Worm (Caenorhabditis elegans) whole organism, late embryonic: ENCODE data around the gene Y38F2AL.12.

Source experiments
- C38D4.7 ChIP-seq: fragments of 200-800 bp; sonication (Bioruptor generic); optimal IDR thresholded peaks from 2 replicates; lab custom pipeline; 2018; ENCODE audit warnings: mild to moderate bottlenecking, missing genetic modification characterization, moderate library complexity, missing compliant biosample characterization
- K02D7.2 ChIP-seq: sonication (generic microtip); optimal IDR thresholded peaks from 2 replicates; lab custom pipeline; 2017; ENCODE audit warnings: mild to moderate bottlenecking, missing genetic modification characterization, missing compliant biosample characterization
- T23F11.4 ChIP-seq: fragments of 200-800 bp; sonication (Bioruptor generic); optimal IDR thresholded peaks from 2 replicates; lab custom pipeline; 2018; ENCODE audit warnings: mild to moderate bottlenecking, missing genetic modification characterization, missing compliant biosample characterization
- ahr-1 ChIP-seq: sonication (generic microtip); optimal IDR thresholded peaks from 2 replicates; lab custom pipeline; 2016; ENCODE audit warnings: missing genetic modification characterization, missing compliant biosample characterization
- ama-1 ChIP-seq: fragments of 150-350 bp; optimal IDR thresholded peaks from 2 replicates; lab custom pipeline; 2014
- ceh-14 ChIP-seq: sonication (generic microtip); optimal IDR thresholded peaks from 2 replicates; lab custom pipeline; 2016; ENCODE audit warnings: missing genotype, missing genetic modification characterization, missing compliant biosample characterization
- ceh-18 ChIP-seq: sonication (generic microtip); optimal IDR thresholded peaks from 2 replicates; lab custom pipeline; 2016; ENCODE audit warnings: missing genetic modification characterization, missing compliant biosample characterization
- ceh-19 ChIP-seq: fragments of 200-800 bp; sonication (Bioruptor generic); optimal IDR thresholded peaks from 2 replicates; lab custom pipeline; 2018; ENCODE audit warnings: mild to moderate bottlenecking, missing genetic modification characterization, missing compliant biosample characterization
- ceh-2 ChIP-seq: sonication (generic microtip); optimal IDR thresholded peaks from 2 replicates; lab custom pipeline; 2016; ENCODE audit warnings: missing genotype, missing genetic modification characterization, missing compliant biosample characterization
- ceh-22 ChIP-seq: sonication (generic microtip); optimal IDR thresholded peaks from 2 replicates; lab custom pipeline; 2017; ENCODE audit warnings: missing biosample characterization, missing genetic modification characterization
- ceh-24 ChIP-seq: sonication (generic microtip); optimal IDR thresholded peaks from 2 replicates; lab custom pipeline; 2016; ENCODE audit warnings: mild to moderate bottlenecking, missing genetic modification characterization, missing compliant biosample characterization
- ceh-30 ChIP-seq: fragments of 150-350 bp; optimal IDR thresholded peaks from 2 replicates; lab custom pipeline; 2014; ENCODE audit warnings: missing biosample characterization, missing genetic modification characterization
- ceh-48 ChIP-seq: sonication (generic microtip); optimal IDR thresholded peaks from 2 replicates; lab custom pipeline; 2016; ENCODE audit warnings: missing genetic modification characterization, inconsistent platforms, missing compliant biosample characterization
- dmd-4 ChIP-seq: sonication (generic microtip); optimal IDR thresholded peaks from 2 replicates; lab custom pipeline; 2016; ENCODE audit warnings: borderline replicate concordance, missing genetic modification characterization, missing compliant biosample characterization
- ets-4 ChIP-seq: sonication (generic microtip); optimal IDR thresholded peaks from 2 replicates; lab custom pipeline; 2016; ENCODE audit warnings: missing genetic modification characterization, missing compliant biosample characterization
- fkh-10 ChIP-seq: fragments of 150-350 bp; optimal IDR thresholded peaks from 2 replicates; lab custom pipeline; 2014; ENCODE audit warnings: missing biosample characterization, missing genetic modification reagents, missing genetic modification characterization
- fkh-6 ChIP-seq: sonication (generic microtip); optimal IDR thresholded peaks from 2 replicates; lab custom pipeline; 2016; ENCODE audit warnings: missing genetic modification characterization, missing compliant biosample characterization
- gmeb-2 ChIP-seq: sonication (generic microtip); optimal IDR thresholded peaks from 2 replicates; lab custom pipeline; 2016; ENCODE audit warnings: missing genetic modification characterization, inconsistent platforms, missing compliant biosample characterization
- hlh-15 ChIP-seq: sonication (generic microtip); optimal IDR thresholded peaks from 2 replicates; lab custom pipeline; 2016; ENCODE audit warnings: missing genetic modification characterization, missing compliant biosample characterization
- hlh-30 ChIP-seq: sonication (generic microtip); optimal IDR thresholded peaks from 2 replicates; lab custom pipeline; 2017; ENCODE audit warnings: antibody characterized with exemption, missing genetic modification characterization, missing compliant biosample characterization; ENCODE audit not compliant: insufficient read depth
- hlh-6 ChIP-seq: sonication (generic microtip); optimal IDR thresholded peaks from 2 replicates; lab custom pipeline; 2016; ENCODE audit warnings: missing genotype, missing genetic modification characterization, missing compliant biosample characterization
- hlh-8 ChIP-seq: sonication (generic microtip); optimal IDR thresholded peaks from 2 replicates; lab custom pipeline; 2016; ENCODE audit warnings: missing genotype, missing genetic modification characterization, missing compliant biosample characterization
- lim-6 ChIP-seq: sonication (generic microtip); optimal IDR thresholded peaks from 2 replicates; lab custom pipeline; 2016; ENCODE audit warnings: missing genetic modification characterization, missing compliant biosample characterization
- mec-3 ChIP-seq: sonication (generic microtip); optimal IDR thresholded peaks from 2 replicates; lab custom pipeline; 2016; ENCODE audit warnings: borderline replicate concordance, missing genetic modification characterization, missing compliant biosample characterization
- nfya-1 ChIP-seq: sonication (generic microtip); optimal IDR thresholded peaks from 2 replicates; lab custom pipeline; 2017; ENCODE audit warnings: missing genetic modification characterization, mild to moderate bottlenecking, missing compliant biosample characterization, antibody characterized with exemption, moderate library complexity
- nhr-232 ChIP-seq: sonication (generic microtip); optimal IDR thresholded peaks from 2 replicates; lab custom pipeline; 2016; ENCODE audit warnings: missing genetic modification characterization, missing compliant biosample characterization
- npax-4 ChIP-seq: sonication (generic microtip); optimal IDR thresholded peaks from 2 replicates; lab custom pipeline; 2016; ENCODE audit warnings: missing genetic modification characterization, missing compliant biosample characterization
- pat-9 ChIP-seq: fragments of 200-800 bp; sonication (Bioruptor generic); optimal IDR thresholded peaks from 2 replicates; lab custom pipeline; 2018; ENCODE audit warnings: mild to moderate bottlenecking, missing genetic modification characterization, moderate library complexity, missing compliant biosample characterization
- pha-2 ChIP-seq: sonication (generic microtip); optimal IDR thresholded peaks from 2 replicates; lab custom pipeline; 2017; ENCODE audit warnings: mild to moderate bottlenecking, missing genetic modification characterization, missing compliant biosample characterization
- pha-4 ChIP-seq: fragments of 150-350 bp; optimal IDR thresholded peaks from 2 replicates; lab custom pipeline; 2018; ENCODE audit warnings: missing biosample characterization, missing genetic modification reagents, missing genetic modification characterization
- pqm-1 ChIP-seq: sonication (generic microtip); optimal IDR thresholded peaks from 2 replicates; lab custom pipeline; 2016; ENCODE audit warnings: missing genetic modification characterization, missing compliant biosample characterization
- pros-1 ChIP-seq: fragments of 150-350 bp; optimal IDR thresholded peaks from 2 replicates; lab custom pipeline; 2014; ENCODE audit warnings: missing biosample characterization, missing genetic modification reagents, missing genetic modification characterization
- sdc-2 ChIP-seq: sonication (generic microtip); optimal IDR thresholded peaks from 2 replicates; lab custom pipeline; 2016; ENCODE audit warnings: missing genotype, missing genetic modification characterization, missing compliant biosample characterization
- sox-4 ChIP-seq: sonication (generic microtip); optimal IDR thresholded peaks from 2 replicates; lab custom pipeline; 2017; ENCODE audit warnings: mild to moderate bottlenecking, missing genetic modification characterization, inconsistent platforms, missing compliant biosample characterization
- syd-9 ChIP-seq: sonication (generic microtip); optimal IDR thresholded peaks from 2 replicates; lab custom pipeline; 2016; ENCODE audit warnings: mild to moderate bottlenecking, missing genetic modification characterization, moderate library complexity, missing compliant biosample characterization
- tbx-2 ChIP-seq: sonication (generic microtip); optimal IDR thresholded peaks from 2 replicates; lab custom pipeline; 2016; ENCODE audit warnings: missing genetic modification characterization, missing compliant biosample characterization
- unc-86 ChIP-seq: sonication (generic microtip); optimal IDR thresholded peaks from 2 replicates; lab custom pipeline; 2016; ENCODE audit warnings: missing genetic modification characterization, missing compliant biosample characterization
- ztf-16 ChIP-seq: sonication (generic microtip); optimal IDR thresholded peaks from 2 replicates; lab custom pipeline; 2017; ENCODE audit warnings: missing genetic modification characterization, missing compliant biosample characterization

Gene Y38F2AL.12

ce11 chrIV:2298388-2298787 lies 18.0 kb upstream of the Y38F2AL.12 start:
- TF ChIP-seq pros-1: no peak
- no peak for TF ChIP-seq ceh-18 (tag; lab: Kevin White, UChicago)
- no peak for TF ChIP-seq pat-9
- no peak for TF ChIP-seq ceh-22 (tag; lab: Kevin White, UChicago)
- TF ChIP-seq fkh-10: no peak
- no peak for TF ChIP-seq sdc-2 (tag; lab: Kevin White, UChicago)
- TF ChIP-seq C38D4.7 (GFP tag; lab: Kevin White, UChicago): no peak
- TF ChIP-seq T23F11.4 (GFP tag; lab: Kevin White, UChicago): no peak
- no peak for TF ChIP-seq ama-1 (lab: Kevin White, UChicago)
- TF ChIP-seq fkh-6 (tag; lab: Kevin White, UChicago): no peak
- TF ChIP-seq ahr-1: no peak

DNA sequence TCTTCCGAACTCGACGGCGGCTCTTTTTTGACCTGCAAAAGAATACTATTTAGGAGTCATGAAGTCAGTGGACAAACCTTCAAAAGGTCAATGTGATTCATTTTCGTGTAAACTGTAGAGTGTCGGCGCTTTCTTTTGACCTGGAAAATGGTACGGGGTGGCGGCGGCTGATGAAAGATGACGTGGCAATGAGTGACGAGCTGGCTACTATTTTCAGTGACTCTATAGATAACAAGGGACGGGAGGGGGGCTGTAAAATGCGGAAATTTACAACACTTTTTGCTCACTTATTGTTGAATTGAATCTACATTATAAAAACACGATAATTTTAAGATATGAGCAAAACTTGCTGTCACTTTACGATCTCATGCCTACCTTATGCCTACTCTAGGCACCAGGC lies 16.2 kb upstream of the Y38F2AL.12 start, which contains the start of gene lin-1:
TSS of gene lin-1 (minus strand) at position 101 of the 400 bp plus-strand sequence.
- TF ChIP-seq hlh-6 (tag; lab: Kevin White, UChicago): no peak
- no peak for TF ChIP-seq hlh-8 (tag; lab: Kevin White, UChicago)
- TF ChIP-seq nfya-1 (tag; lab: Kevin White, UChicago): no peak
- no peak for TF ChIP-seq sox-4
- no peak for TF ChIP-seq mec-3 (tag; lab: Kevin White, UChicago)
- no peak for TF ChIP-seq ceh-14
- no peak for TF ChIP-seq lim-6 (tag; lab: Kevin White, UChicago)
- no peak for TF ChIP-seq nhr-232 (tag; lab: Kevin White, UChicago)
- TF ChIP-seq dmd-4 (tag; lab: Kevin White, UChicago): no peak
- no peak for TF ChIP-seq hlh-15
- no peak for TF ChIP-seq pha-4 (tag; lab: Kevin White, UChicago)
- no peak for TF ChIP-seq pha-2 (tag; lab: Kevin White, UChicago)
- no peak for TF ChIP-seq ceh-24 (tag; lab: Kevin White, UChicago)
- TF ChIP-seq npax-4 (tag; lab: Kevin White, UChicago): no peak
- no peak for TF ChIP-seq ceh-30
- no peak for TF ChIP-seq ets-4 (tag; lab: Kevin White, UChicago)

- TF ChIP-seq ceh-48 (tag; lab: Kevin White, UChicago): no peak
- no peak for TF ChIP-seq sox-4
- TF ChIP-seq ceh-2 (tag; lab: Kevin White, UChicago): no peak
- TF ChIP-seq pat-9: no peak
- no peak for TF ChIP-seq sdc-2 (tag; lab: Kevin White, UChicago)
- TF ChIP-seq syd-9: no peak
- no peak for TF ChIP-seq fkh-6 (tag; lab: Kevin White, UChicago)
- TF ChIP-seq pqm-1 (tag; lab: Kevin White, UChicago): no peak
- no peak for TF ChIP-seq ceh-19 (GFP tag; lab: Kevin White, UChicago)
- TF ChIP-seq gmeb-2 (tag; lab: Kevin White, UChicago): no peak
- TF ChIP-seq, all 69 proteins: peak for 0
Observed at ce11 chrIV:2306447-2306846, 9.9 kb upstream of the Y38F2AL.12 start, which contains the start of gene mksr-2. Gene mksr-2, minus strand, starts transcription at chrIV:2306547.

- TF ChIP-seq pha-4 (tag; lab: Kevin White, UChicago): no peak
- peak; percentile 17 for TF ChIP-seq K02D7.2 (tag; lab: Kevin White, UChicago)
Observed at ce11 chrIV:2307374-2307773, 9.0 kb upstream of the Y38F2AL.12 start.

ce11 chrIV:2308203-2308602 lies 8.2 kb upstream of the Y38F2AL.12 start:
- TF ChIP-seq hlh-30 (tag; lab: Kevin White, UChicago): no peak
- no peak for TF ChIP-seq sox-4
- TF ChIP-seq unc-86 (tag; lab: Kevin White, UChicago): no peak
- no peak for TF ChIP-seq pros-1
- TF ChIP-seq ztf-16: no peak
- TF ChIP-seq ama-1 (lab: Kevin White, UChicago): no peak
- no peak for TF ChIP-seq ahr-1
- no peak for TF ChIP-seq hlh-8 (tag; lab: Kevin White, UChicago)
- TF ChIP-seq tbx-2 (tag; lab: Kevin White, UChicago): no peak
- no peak for TF ChIP-seq ceh-30
